Worm (Caenorhabditis elegans): ENCODE measurements around the gene nlp-46.

ce11 chrV:12551638-12552478, 45.8 kb upstream of the nlp-46 start:
- TF ChIP-seq skn-1 (tag; optimal IDR thresholded peaks at IDR 0.05): no peak
- TF ChIP-seq R02D3.7 (tag; optimal IDR thresholded peaks at IDR 0.05): no peak
- TF ChIP-seq nhr-77 (tag; optimal IDR thresholded peaks at IDR 0.05): no peak
- no peak for TF ChIP-seq jun-1 (tag; optimal IDR thresholded peaks at IDR 0.05)
- no peak for TF ChIP-seq ceh-9 (tag; optimal IDR thresholded peaks at IDR 0.05)
- no peak for TF ChIP-seq unc-39 (tag; optimal IDR thresholded peaks at IDR 0.05)
- TF ChIP-seq lsy-12 (tag; optimal IDR thresholded peaks at IDR 0.05): no peak
- peak; percentile 8 for TF ChIP-seq nfya-1 (tag; optimal IDR thresholded peaks at IDR 0.05; ENCODE audit: insufficient read depth)
- TF ChIP-seq elt-3 (tag; optimal IDR thresholded peaks at IDR 0.05): peak in 1 of 3 experiments; percentile 62
- TF ChIP-seq nhr-12 (tag; optimal IDR thresholded peaks at IDR 0.05): no peak
- TF ChIP-seq nhr-28 (tag; optimal IDR thresholded peaks at IDR 0.05): peak; percentile 80
- no peak for TF ChIP-seq egl-27 (tag; optimal IDR thresholded peaks at IDR 0.05)
- no peak for TF ChIP-seq nhr-23 (tag; optimal IDR thresholded peaks at IDR 0.05)
- TF ChIP-seq pha-4 (tag; optimal IDR thresholded peaks at IDR 0.05): no peak

Measured in whole organism, L3 larva.